Worm (Caenorhabditis elegans) whole organism, L4 larva: ENCODE measurements around the gene inx-18.

Source experiments
- F44E2.7 ChIP-seq: fragments of 200-800 bp; sonication (Bioruptor generic); IDR thresholded peaks from 2 replicates; pipeline ENCODE4 v2.1.2; 2022; ENCODE audit warnings: missing genetic modification characterization, missing compliant biosample characterization
- F49E8.2 ChIP-seq: sonication (generic microtip); optimal IDR thresholded peaks from 2 replicates; lab custom pipeline; 2016; ENCODE audit warnings: missing compliant biosample characterization, mild to moderate bottlenecking, missing genetic modification characterization, borderline replicate concordance
- T20F7.1 ChIP-seq: fragments of 200-800 bp; sonication (Bioruptor generic); optimal IDR thresholded peaks from 2 replicates; lab custom pipeline; 2018; ENCODE audit warnings: mild to moderate bottlenecking, missing genetic modification characterization, missing compliant biosample characterization
- T26A8.4 ChIP-seq: fragments of 200-800 bp; sonication (Bioruptor generic); IDR thresholded peaks from 2 replicates; pipeline ENCODE4 v1.3.6; 2022; ENCODE audit warnings: missing genetic modification characterization, missing compliant biosample characterization
- Y105C5A.15 ChIP-seq: fragments of 200-800 bp; sonication (Bioruptor generic); IDR thresholded peaks from 2 replicates; pipeline ENCODE4 v1.3.6; 2022; ENCODE audit warnings: missing genetic modification characterization, missing compliant biosample characterization
- Y75B8A.6 ChIP-seq: fragments of 200-800 bp; sonication (Bioruptor generic); IDR thresholded peaks from 2 replicates; pipeline ENCODE4 v1.3.6; 2022; ENCODE audit warnings: missing genetic modification reagents, missing genetic modification characterization, missing compliant biosample characterization
- aha-1 ChIP-seq: fragments of 150-350 bp; peaks from one replicate; lab custom pipeline; 2014; ENCODE audit warnings: missing biosample characterization, missing genetic modification characterization
- ama-1 ChIP-seq: fragments of 150-350 bp; optimal IDR thresholded peaks from 2 replicates; lab custom pipeline; 2014; ENCODE audit warnings: inconsistent platforms, mixed read lengths
- arid-1 ChIP-seq: fragments of 200-800 bp; sonication (Bioruptor generic); conservative IDR thresholded peaks from 2 replicates; pipeline ENCODE4 v1.3.6; 2022; ENCODE audit warnings: missing genetic modification reagents, missing genetic modification characterization, missing compliant biosample characterization
- ceh-28 ChIP-seq: fragments of 150-350 bp; optimal IDR thresholded peaks from 2 replicates; lab custom pipeline; 2014; ENCODE audit warnings: missing biosample characterization, missing genetic modification reagents, missing genetic modification characterization
- ceh-44 ChIP-seq: fragments of 200-800 bp; sonication (Bioruptor generic); IDR thresholded peaks from 2 replicates; pipeline ENCODE4 v1.3.6; 2022; ENCODE audit warnings: missing genetic modification reagents, missing genetic modification characterization, missing compliant biosample characterization
- ceh-62 ChIP-seq: sonication (generic microtip); optimal IDR thresholded peaks from 2 replicates; lab custom pipeline; 2017; ENCODE audit warnings: missing biosample characterization, missing genetic modification characterization
- daf-16 ChIP-seq, 3 experiments: sonication (generic microtip); optimal IDR thresholded peaks; 2 replicates each; lab custom pipeline; 2016 to 2017; ENCODE audit warnings: missing genetic modification characterization in 3 of 3, missing genetic modification reagents in 3 of 3, mild to moderate bottlenecking in 2 of 3, missing compliant biosample characterization in 2 of 3, missing biosample characterization in 1 of 3, moderate library complexity in 1 of 3
- dmd-6 ChIP-seq: fragments of 200-800 bp; sonication (Bioruptor generic); IDR thresholded peaks from 2 replicates; pipeline ENCODE4 v1.3.6; 2022; ENCODE audit warnings: missing genetic modification reagents, missing genetic modification characterization, missing compliant biosample characterization
- dpl-1 ChIP-seq: fragments of 150-350 bp; optimal IDR thresholded peaks from 2 replicates; lab custom pipeline; 2014; ENCODE audit warnings: missing biosample characterization, missing genetic modification reagents, missing genetic modification characterization
- duxl-1 ChIP-seq: sonication (generic microtip); optimal IDR thresholded peaks from 2 replicates; lab custom pipeline; 2016; ENCODE audit warnings: mild to moderate bottlenecking, missing genetic modification characterization, moderate library complexity, missing compliant biosample characterization; ENCODE audit not compliant: poor library complexity
- dve-1 ChIP-seq: sonication (generic microtip); optimal IDR thresholded peaks from 2 replicates; lab custom pipeline; 2017; ENCODE audit warnings: antibody characterized with exemption, mild to moderate bottlenecking, missing genetic modification characterization, missing compliant biosample characterization; ENCODE audit not compliant: insufficient read depth
- hif-1 ChIP-seq, 2 experiments: sonication (generic microtip); optimal IDR thresholded peaks; 2 replicates each; lab custom pipeline; 2016 to 2017; ENCODE audit warnings: missing compliant biosample characterization in 2 of 2, missing genetic modification characterization in 2 of 2, missing genetic modification reagents in 2 of 2, missing genotype in 2 of 2, mild to moderate bottlenecking in 1 of 2
- hlh-11 ChIP-seq: fragments of 200-800 bp; sonication (Bioruptor generic); optimal IDR thresholded peaks from 2 replicates; lab custom pipeline; 2018; ENCODE audit warnings: mild to moderate bottlenecking, missing genetic modification characterization, missing compliant biosample characterization
- hmg-1.1 ChIP-seq: fragments of 200-800 bp; sonication (Bioruptor generic); IDR thresholded peaks from 2 replicates; pipeline ENCODE4 v1.3.6; 2022; ENCODE audit warnings: missing genetic modification reagents, missing genetic modification characterization, missing compliant biosample characterization
- jun-1 ChIP-seq: fragments of 150-350 bp; optimal IDR thresholded peaks from 2 replicates; lab custom pipeline; 2014; ENCODE audit warnings: missing biosample characterization, missing genetic modification reagents, missing genetic modification characterization
- lim-7 ChIP-seq: fragments of 200-800 bp; sonication (Bioruptor generic); IDR thresholded peaks from 2 replicates; pipeline ENCODE4 v1.3.6; 2022; ENCODE audit warnings: missing genetic modification characterization, missing compliant biosample characterization
- lin-1 ChIP-seq: fragments of 200-800 bp; sonication (Bioruptor generic); IDR thresholded peaks from 2 replicates; pipeline ENCODE4 v1.3.6; 2022; ENCODE audit warnings: missing genetic modification reagents, missing genetic modification characterization, missing compliant biosample characterization
- lin-38 ChIP-seq: fragments of 200-800 bp; sonication (Bioruptor generic); IDR thresholded peaks from 2 replicates; pipeline ENCODE4 v1.3.6; 2022; ENCODE audit warnings: missing genetic modification reagents, missing genetic modification characterization, missing compliant biosample characterization
- lin-39 ChIP-seq: fragments of 150-350 bp; optimal IDR thresholded peaks from 2 replicates; lab custom pipeline; 2014; ENCODE audit warnings: missing biosample characterization, missing genetic modification reagents, missing genetic modification characterization
- madf-5 ChIP-seq, 2 experiments: fragments of 200-800 bp; sonication (Bioruptor generic); IDR thresholded peaks; 2 replicates each; pipeline ENCODE4 v1.3.6; 2022; ENCODE audit warnings: missing compliant biosample characterization in 2 of 2, missing genetic modification characterization in 2 of 2
- mdt-29 ChIP-seq: fragments of 200-800 bp; sonication (Bioruptor generic); IDR thresholded peaks from 2 replicates; pipeline ENCODE4 v1.3.6; 2022; ENCODE audit warnings: missing genetic modification reagents, missing genetic modification characterization, missing compliant biosample characterization
- mep-1 ChIP-seq: fragments of 150-350 bp; sonication (generic microtip); optimal IDR thresholded peaks from 3 replicates; lab custom pipeline; 2014; ENCODE audit warnings: missing biosample characterization, missing genetic modification characterization
- mxl-3 ChIP-seq: fragments of 200-800 bp; sonication (Bioruptor generic); optimal IDR thresholded peaks from 2 replicates; lab custom pipeline; 2018; ENCODE audit warnings: mild to moderate bottlenecking, missing genetic modification characterization, missing compliant biosample characterization
- nhr-111 ChIP-seq: fragments of 200-800 bp; sonication (Bioruptor generic); optimal IDR thresholded peaks from 2 replicates; lab custom pipeline; 2018; ENCODE audit warnings: mild to moderate bottlenecking, missing genetic modification characterization, missing compliant biosample characterization
- nhr-237 ChIP-seq: sonication (generic microtip); optimal IDR thresholded peaks from 2 replicates; lab custom pipeline; 2017; ENCODE audit warnings: missing biosample characterization, missing genetic modification characterization
- nhr-28 ChIP-seq: fragments of 150-350 bp; optimal IDR thresholded peaks from 2 replicates; lab custom pipeline; 2014; ENCODE audit warnings: missing biosample characterization, missing genetic modification characterization
- nhr-42 ChIP-seq: fragments of 200-800 bp; sonication (Bioruptor generic); IDR thresholded peaks from 2 replicates; pipeline ENCODE4 v1.3.6; 2022; ENCODE audit warnings: missing genetic modification characterization, missing compliant biosample characterization
- nhr-6 ChIP-seq: fragments of 150-350 bp; optimal IDR thresholded peaks from 2 replicates; lab custom pipeline; 2014; ENCODE audit warnings: missing biosample characterization, missing genetic modification characterization
- nhr-76 ChIP-seq: fragments of 150-350 bp; optimal IDR thresholded peaks from 2 replicates; lab custom pipeline; 2014; ENCODE audit warnings: missing biosample characterization, missing genetic modification characterization
- php-3 ChIP-seq: fragments of 200-800 bp; sonication (Bioruptor generic); IDR thresholded peaks from 2 replicates; pipeline ENCODE4 v1.3.6; 2022; ENCODE audit warnings: missing genetic modification reagents, missing genetic modification characterization, missing compliant biosample characterization
- pqm-1 ChIP-seq: sonication (generic microtip); optimal IDR thresholded peaks from 2 replicates; lab custom pipeline; 2017; ENCODE audit warnings: missing biosample characterization, missing genetic modification characterization
- rbr-2 ChIP-seq: sonication (generic microtip); optimal IDR thresholded peaks from 2 replicates; lab custom pipeline; 2016; ENCODE audit warnings: missing genotype, missing genetic modification characterization, missing compliant biosample characterization
- skn-1 ChIP-seq: fragments of 150-350 bp; optimal IDR thresholded peaks from 2 replicates; lab custom pipeline; 2014; ENCODE audit warnings: missing biosample characterization, missing genetic modification characterization
- tag-97 ChIP-seq: fragments of 200-800 bp; sonication (Bioruptor generic); IDR thresholded peaks from 2 replicates; pipeline ENCODE4 v1.3.6; 2022; ENCODE audit warnings: missing genetic modification characterization, missing compliant biosample characterization
- tra-1 ChIP-seq: fragments of 200-800 bp; sonication (Bioruptor generic); IDR thresholded peaks from 2 replicates; pipeline ENCODE4 v1.3.6; 2022; ENCODE audit warnings: missing genetic modification reagents, missing genetic modification characterization, missing compliant biosample characterization
- unc-62 ChIP-seq, 3 experiments: fragments of 150-350 bp in 1 of 3; sonication (generic microtip); optimal IDR thresholded peaks in 2 of 3; peaks in 1 of 3; 1 replicate in 1 of 3; 2 replicates in 2 of 3; lab custom pipeline; 2014 to 2017; ENCODE audit warnings: missing biosample characterization in 3 of 3, missing genetic modification characterization in 3 of 3, missing genetic modification reagents in 3 of 3, missing genotype in 1 of 3
- zag-1 ChIP-seq: fragments of 150-350 bp; optimal IDR thresholded peaks from 2 replicates; lab custom pipeline; 2014; ENCODE audit warnings: missing biosample characterization, missing genetic modification characterization
- zip-11 ChIP-seq: fragments of 200-800 bp; sonication (Bioruptor generic); IDR thresholded peaks from 2 replicates; pipeline ENCODE4 v1.3.6; 2022; ENCODE audit warnings: missing genetic modification characterization, missing compliant biosample characterization

inx-18 gene

ce11 chrIV:620324-620723 lies 14.2 kb downstream of the inx-18 start (continued):
- TF ChIP-seq dpl-1 (no peak), hif-1 (tag; optimal IDR thresholded peaks at IDR 0.05; lab: Kevin White, UChicago) (peak in 1 of 2 experiments; percentile 43), tra-1 (GFP tag; lab: Robert Waterston, UW) (peak; percentile 62), mxl-3 (GFP tag; lab: Kevin White, UChicago) (peak; percentile 20), arid-1 (GFP tag; lab: Robert Waterston, UW) (peak; percentile 63; the same call in 1 of the 2 replicates), nhr-76 (tag; lab: Kevin White, UChicago) (no peak), ama-1 (no peak), lin-1 (GFP tag; lab: Robert Waterston, UW) (peak; percentile 60; the same call in 1 of the 2 replicates), T26A8.4 (GFP tag; lab: Robert Waterston, UW) (peak; percentile 71; the same call in 1 of the 2 replicates), nhr-6 (peak; percentile 38), Y105C5A.15 (0 out of 2 replicates have a peak, but pooled peaks have one; percentile 57), madf-5 (GFP tag; IDR thresholded peaks at IDR 0.05; lab: Robert Waterston, UW) (peak; percentile 20 to 75; a peak in 1 of 4 replicates), skn-1 (no peak), ceh-28 (tag; lab: Kevin White, UChicago) (no peak), nhr-42 (GFP tag; lab: Robert Waterston, UW) (peak; percentile 78; the same call in 1 of the 2 replicates), rbr-2 (tag; lab: Kevin White, UChicago) (peak; percentile 65), zag-1 (tag; lab: Kevin White, UChicago) (no peak), mdt-29 (GFP tag; lab: Robert Waterston, UW) (no peak), nhr-237 (no peak), Y75B8A.6 (GFP tag; lab: Robert Waterston, UW) (no peak), duxl-1 (peak; percentile 46), tag-97 (GFP tag; lab: Robert Waterston, UW) (no peak), lin-38 (GFP tag; lab: Robert Waterston, UW) (no peak), lin-39 (tag; lab: Kevin White, UChicago) (no peak), hmg-1.1 (GFP tag; lab: Robert Waterston, UW) (peak; percentile 91), ceh-44 (GFP tag; lab: Robert Waterston, UW) (0 out of 2 replicates have a peak, but pooled peaks have one; percentile 35), nhr-111 (GFP tag; lab: Kevin White, UChicago) (peak; percentile 56), pqm-1 (no peak), ceh-62 (tag; lab: Kevin White, UChicago) (no peak), jun-1 (peak; percentile 55)

DNA sequence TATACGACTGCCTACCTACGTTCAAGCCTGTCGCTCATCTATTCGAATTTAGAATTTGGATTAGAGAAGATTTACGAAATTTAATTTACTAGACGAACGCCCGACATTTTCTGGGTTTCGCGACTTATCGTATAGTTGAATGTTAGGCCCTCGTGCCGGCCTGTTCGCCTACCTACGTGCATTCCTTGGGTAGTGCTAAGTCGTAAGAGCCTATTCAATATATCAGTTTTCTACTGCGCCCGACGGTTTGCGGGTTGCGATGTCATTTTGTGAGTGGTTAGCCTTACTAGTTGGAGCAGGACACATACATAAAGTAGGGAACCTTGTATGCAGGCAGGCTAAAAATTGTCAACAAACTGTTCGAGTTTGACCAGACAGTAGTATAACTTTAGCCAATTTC lies 16.8 kb downstream of the inx-18 start:
- TF ChIP-seq F49E8.2 (tag; lab: Kevin White, UChicago) (no peak), aha-1 (tag; lab: Kevin White, UChicago) (peak; percentile 93)

DNA sequence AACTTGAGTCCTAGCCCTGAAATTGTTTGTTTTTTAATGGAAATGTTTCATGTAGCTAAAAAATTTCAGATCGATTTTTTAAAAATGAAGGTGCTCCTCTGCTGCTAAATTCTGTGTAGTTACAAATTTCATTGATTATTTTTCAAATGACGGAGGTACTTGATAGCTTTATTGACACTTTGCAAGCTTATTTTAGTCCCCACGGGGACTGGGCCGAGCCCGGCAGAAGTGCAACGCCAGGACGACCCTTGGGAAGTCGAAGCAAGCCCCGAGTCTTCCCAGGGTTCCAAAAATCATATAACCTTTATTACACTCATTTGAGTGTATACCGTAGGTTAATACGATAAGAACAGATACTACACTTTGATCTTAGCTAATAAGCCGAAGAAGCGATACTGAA lies 17.7 kb downstream of the inx-18 start:
- TF ChIP-seq unc-62 (GFP tag; optimal IDR thresholded peaks at IDR 0.05 in 1 of 2; lab: Kevin White, UChicago) (peak in 1 of 2 experiments; percentile 67), unc-62 (tag; optimal IDR thresholded peaks at IDR 0.05; lab: Kevin White, UChicago) (no peak), jun-1 (no peak), lim-7 (GFP tag; lab: Robert Waterston, UW) (peak; percentile 19; the same call in 1 of the 2 replicates)

DNA sequence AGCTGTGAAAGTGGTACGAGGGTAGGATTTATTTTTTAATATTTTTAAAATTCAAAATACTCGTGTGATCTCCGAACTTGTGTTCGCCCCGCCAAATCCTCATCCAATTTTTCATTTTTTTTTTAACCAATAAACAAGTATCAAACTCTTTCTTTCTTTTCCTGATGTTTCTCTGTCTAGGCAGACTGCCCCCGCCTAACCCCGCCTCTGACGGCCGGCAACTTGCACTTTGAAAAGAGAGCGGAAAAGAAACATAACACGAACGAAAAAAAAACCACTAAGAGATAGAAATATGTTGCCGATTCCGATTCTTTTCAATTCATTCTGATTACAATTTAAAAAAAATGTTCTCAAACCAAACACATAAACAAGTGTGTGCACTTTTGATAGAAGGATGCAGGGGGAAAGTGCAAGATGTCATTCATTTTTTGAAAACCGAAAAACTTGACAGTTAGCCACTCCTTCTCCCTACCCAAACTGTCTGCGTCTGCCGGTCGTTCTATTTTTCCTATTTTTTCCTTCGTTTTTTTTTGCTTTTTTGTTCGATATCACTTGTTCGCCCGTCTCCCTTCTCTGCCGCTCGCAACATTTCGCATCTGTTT lies 19.9 kb downstream of the inx-18 start:
- TF ChIP-seq arid-1 (GFP tag; lab: Robert Waterston, UW) = no peak
- TF ChIP-seq zip-11 (GFP tag; lab: Robert Waterston, UW) = no peak
- TF ChIP-seq daf-16 (GFP tag; optimal IDR thresholded peaks at IDR 0.05; lab: Kevin White, UChicago) = peak in 1 of 2 experiments; percentile 36
- peak; percentile 43 for TF ChIP-seq daf-16 (tag; optimal IDR thresholded peaks at IDR 0.05; lab: Kevin White, UChicago)
- no peak for TF ChIP-seq F44E2.7 (GFP tag; lab: Robert Waterston, UW)
- TF ChIP-seq unc-62 (GFP tag; optimal IDR thresholded peaks at IDR 0.05 in 1 of 2; lab: Kevin White, UChicago) = peak in 1 of 2 experiments; percentile 93
- TF ChIP-seq unc-62 (tag; optimal IDR thresholded peaks at IDR 0.05; lab: Kevin White, UChicago) = no peak
- peak; percentile 44 for TF ChIP-seq hlh-11 (tag; lab: Kevin White, UChicago)
- TF ChIP-seq jun-1 = no peak
- TF ChIP-seq ama-1 = no peak
- no peak for TF ChIP-seq lin-39 (tag; lab: Kevin White, UChicago)
- no peak for TF ChIP-seq mep-1 (tag; lab: Kevin White, UChicago)
- TF ChIP-seq tra-1 (GFP tag; lab: Robert Waterston, UW) = 0 out of 2 replicates have a peak, but pooled peaks have one; percentile 22
- no peak for TF ChIP-seq T20F7.1
- TF ChIP-seq dve-1 = peak; percentile 39
- peak; percentile 83 for TF ChIP-seq dmd-6
- peak; percentile 43 for TF ChIP-seq nhr-28 (tag; lab: Kevin White, UChicago)
- peak; percentile 91 for TF ChIP-seq nhr-76 (tag; lab: Kevin White, UChicago)
- no peak for TF ChIP-seq php-3 (GFP tag; lab: Robert Waterston, UW)
